Fruit fly (Drosophila melanogaster): ENCODE measurements around the gene sr.

- TF ChIP-seq CG6276 (GFP tag; optimal IDR thresholded peaks at IDR 0.05) (no peak), CG6808 (GFP tag; optimal IDR thresholded peaks at IDR 0.05) (no peak), Met (GFP tag; optimal IDR thresholded peaks at IDR 0.05) (no peak), CG3032 (tag; optimal IDR thresholded peaks at IDR 0.05) (no peak), achi (GFP tag; optimal IDR thresholded peaks at IDR 0.05) (no peak), Sox15 (GFP tag; optimal IDR thresholded peaks at IDR 0.05) (no peak), fd59A (GFP tag; optimal IDR thresholded peaks at IDR 0.05) (no peak), spab (GFP tag; optimal IDR thresholded peaks at IDR 0.05) (no peak), eg (GFP tag; IDR thresholded peaks at IDR 0.05) (peak; percentile 20; the same call in 1 of the 3 replicates), pdm3 (GFP tag; optimal IDR thresholded peaks at IDR 0.05) (no peak)
These were observed 79.5 kb downstream of the sr start for dm6 chr3R:18169982-18170531.

Measured in whole organism, prepupa.